Worm (Caenorhabditis elegans) whole organism, L1 larva: ENCODE results near the gene Y62H9A.16.
A peak's percentile ranks its signal among the peaks of the same experiment; 100 is the strongest.
"Not testable (repeated sequence)": the region's sequence is repeated elsewhere in the genome, so short reads cannot be mapped to it uniquely, and the experiment has no call there.

Experiments used
- C04F5.9 ChIP-seq: sonication (generic microtip); optimal IDR thresholded peaks from 2 replicates; lab custom pipeline; 2016; ENCODE audit warnings: missing genetic modification characterization, missing compliant biosample characterization
- F16B12.6 ChIP-seq: fragments of 150-350 bp; optimal IDR thresholded peaks from 2 replicates; lab custom pipeline; 2014; ENCODE audit warnings: missing biosample characterization, missing genetic modification characterization
- alr-1 ChIP-seq: fragments of 200-800 bp; sonication (Bioruptor generic); optimal IDR thresholded peaks from 2 replicates; lab custom pipeline; 2018; ENCODE audit warnings: borderline replicate concordance, mild to moderate bottlenecking, missing genetic modification characterization, missing compliant biosample characterization
- ama-1 ChIP-seq: fragments of 150-350 bp; optimal IDR thresholded peaks from 2 replicates; lab custom pipeline; 2014
- blmp-1 ChIP-seq: fragments of 150-350 bp; optimal IDR thresholded peaks from 2 replicates; lab custom pipeline; 2014; ENCODE audit warnings: missing biosample characterization, missing genetic modification characterization
- ceh-82 ChIP-seq, 3 experiments: fragments of 150-350 bp in 1 of 3; sonication (generic microtip) in 2 of 3; optimal IDR thresholded peaks; 2 replicates each; lab custom pipeline; 2014 to 2017; ENCODE audit warnings: missing biosample characterization in 3 of 3, missing genetic modification characterization in 3 of 3
- ceh-88 ChIP-seq: fragments of 200-800 bp; sonication (Bioruptor generic); IDR thresholded peaks from 2 replicates; pipeline ENCODE4 v1.3.6; 2022; ENCODE audit warnings: missing genetic modification characterization, missing compliant biosample characterization
- dpl-1 ChIP-seq, 3 experiments: fragments of 150-350 bp in 2 of 3; sonication (generic microtip) in 1 of 3; optimal IDR thresholded peaks; 2 replicates each; lab custom pipeline; 2014 to 2017; ENCODE audit warnings: missing biosample characterization in 3 of 3, missing genetic modification characterization in 3 of 3, missing genetic modification reagents in 3 of 3
- efl-3 ChIP-seq: fragments of 200-800 bp; sonication (Bioruptor generic); optimal IDR thresholded peaks from 2 replicates; lab custom pipeline; 2018; ENCODE audit warnings: mild to moderate bottlenecking, missing genetic modification characterization, missing compliant biosample characterization
- egl-27 ChIP-seq, 2 experiments: fragments of 150-350 bp in 1 of 2; sonication (generic microtip); optimal IDR thresholded peaks; 3 replicates each; lab custom pipeline; 2017 to 2018; ENCODE audit warnings: missing biosample characterization in 2 of 2, missing genetic modification characterization in 2 of 2, missing genetic modification reagents in 2 of 2
- elt-2 ChIP-seq: sonication (generic microtip); optimal IDR thresholded peaks from 2 replicates; lab custom pipeline; 2016; ENCODE audit warnings: missing genetic modification characterization, mild to moderate bottlenecking, inconsistent platforms, missing compliant biosample characterization, missing genetic modification reagents
- elt-3 ChIP-seq, 6 experiments: fragments of 150-350 bp in 1 of 6; sonication (generic microtip); optimal IDR thresholded peaks; 2 replicates each; lab custom pipeline; 2017 to 2018; ENCODE audit warnings: missing biosample characterization in 6 of 6, missing genetic modification characterization in 6 of 6, inconsistent platforms in 1 of 6
- fkh-10 ChIP-seq: sonication (generic microtip); optimal IDR thresholded peaks from 2 replicates; lab custom pipeline; 2017; ENCODE audit warnings: missing biosample characterization, missing genetic modification reagents, missing genetic modification characterization
- fkh-4 ChIP-seq: sonication (generic microtip); optimal IDR thresholded peaks from 2 replicates; lab custom pipeline; 2016; ENCODE audit warnings: missing compliant biosample characterization, missing genetic modification characterization, borderline replicate concordance
- grh-1 ChIP-seq: fragments of 200-800 bp; sonication (Bioruptor generic); IDR thresholded peaks from 2 replicates; pipeline ENCODE4 v1.3.6; 2022; ENCODE audit warnings: missing genetic modification reagents, missing genetic modification characterization, missing compliant biosample characterization
- lin-14 ChIP-seq: fragments of 200-800 bp; sonication (Bioruptor generic); optimal IDR thresholded peaks from 2 replicates; lab custom pipeline; 2018; ENCODE audit warnings: mild to moderate bottlenecking, missing genetic modification characterization, moderate library complexity, missing compliant biosample characterization
- lin-35 ChIP-seq, 2 experiments: fragments of 150-350 bp; optimal IDR thresholded peaks; 2 replicates each; lab custom pipeline; 2014; ENCODE audit warnings: missing biosample characterization in 2 of 2, missing genetic modification characterization in 2 of 2, missing genetic modification reagents in 2 of 2
- lir-3 ChIP-seq: sonication (generic microtip); optimal IDR thresholded peaks from 2 replicates; lab custom pipeline; 2016; ENCODE audit warnings: mild to moderate bottlenecking, missing genetic modification characterization, moderate library complexity, missing compliant biosample characterization; ENCODE audit not compliant: poor library complexity
- lsy-2 ChIP-seq, 2 experiments: fragments of 150-350 bp; optimal IDR thresholded peaks; 2 replicates each; lab custom pipeline; 2014; ENCODE audit warnings: missing biosample characterization in 2 of 2, missing genetic modification characterization in 2 of 2
- mdl-1 ChIP-seq, 2 experiments: fragments of 150-350 bp; optimal IDR thresholded peaks; 2 replicates each; lab custom pipeline; 2014 to 2017; ENCODE audit warnings: missing biosample characterization in 2 of 2, missing genetic modification characterization in 2 of 2, inconsistent platforms in 1 of 2
- nhr-11 ChIP-seq: fragments of 150-350 bp; optimal IDR thresholded peaks from 2 replicates; lab custom pipeline; 2014; ENCODE audit warnings: missing biosample characterization, missing genetic modification characterization
- nhr-12 ChIP-seq: sonication (generic microtip); optimal IDR thresholded peaks from 2 replicates; lab custom pipeline; 2017; ENCODE audit warnings: missing biosample characterization, missing genetic modification characterization
- nhr-19 ChIP-seq: fragments of 200-800 bp; sonication (Bioruptor generic); conservative IDR thresholded peaks from 2 replicates; pipeline ENCODE4 v1.3.6; 2022; ENCODE audit warnings: missing genetic modification characterization, missing compliant biosample characterization
- nhr-71 ChIP-seq: sonication (generic microtip); optimal IDR thresholded peaks from 2 replicates; lab custom pipeline; 2016; ENCODE audit warnings: mild to moderate bottlenecking, missing genetic modification characterization, moderate library complexity, missing compliant biosample characterization
- nhr-85 ChIP-seq: sonication (generic microtip); peaks from one replicate; lab custom pipeline; 2016; ENCODE audit warnings: missing genetic modification characterization, inconsistent platforms, missing compliant biosample characterization
- pax-3 ChIP-seq: fragments of 200-800 bp; sonication (Bioruptor generic); optimal IDR thresholded peaks from 2 replicates; lab custom pipeline; 2018; ENCODE audit warnings: mild to moderate bottlenecking, missing genetic modification characterization, moderate library complexity, missing compliant biosample characterization
- pqm-1 ChIP-seq: sonication (generic microtip); optimal IDR thresholded peaks from 3 replicates; lab custom pipeline; 2017; ENCODE audit warnings: missing biosample characterization, missing genetic modification characterization
- rnt-1 ChIP-seq: sonication (generic microtip); optimal IDR thresholded peaks from 2 replicates; lab custom pipeline; 2016; ENCODE audit warnings: mild to moderate bottlenecking, missing genetic modification characterization, moderate library complexity, missing compliant biosample characterization
- skn-1 ChIP-seq: fragments of 150-350 bp; optimal IDR thresholded peaks from 2 replicates; lab custom pipeline; 2014; ENCODE audit warnings: missing biosample characterization, missing genetic modification characterization
- snu-23 ChIP-seq: sonication (generic microtip); optimal IDR thresholded peaks from 2 replicates; lab custom pipeline; 2016; ENCODE audit warnings: missing genetic modification characterization, missing compliant biosample characterization
- sox-4 ChIP-seq: sonication (generic microtip); optimal IDR thresholded peaks from 2 replicates; lab custom pipeline; 2016; ENCODE audit warnings: missing genetic modification characterization, missing compliant biosample characterization
- sup-37 ChIP-seq: fragments of 200-800 bp; sonication (Bioruptor generic); optimal IDR thresholded peaks from 2 replicates; lab custom pipeline; 2018; ENCODE audit warnings: mild to moderate bottlenecking, missing genetic modification characterization, missing compliant biosample characterization
- swsn-7 ChIP-seq: sonication (generic microtip); optimal IDR thresholded peaks from 2 replicates; lab custom pipeline; 2016; ENCODE audit warnings: missing genetic modification characterization, missing compliant biosample characterization
- tlp-1 ChIP-seq: fragments of 150-350 bp; optimal IDR thresholded peaks from 2 replicates; lab custom pipeline; 2014; ENCODE audit warnings: missing biosample characterization, missing genetic modification characterization
- unc-62 ChIP-seq: fragments of 150-350 bp; optimal IDR thresholded peaks from 2 replicates; lab custom pipeline; 2014; ENCODE audit warnings: missing biosample characterization, missing genetic modification reagents, missing genetic modification characterization
- vab-15 ChIP-seq: sonication (generic microtip); optimal IDR thresholded peaks from 2 replicates; lab custom pipeline; 2017; ENCODE audit warnings: missing genotype, mild to moderate bottlenecking, missing genetic modification characterization, missing compliant biosample characterization
- xbp-1 ChIP-seq: sonication (generic microtip); optimal IDR thresholded peaks from 2 replicates; lab custom pipeline; 2016; ENCODE audit warnings: missing genetic modification characterization, missing compliant biosample characterization
- zag-1 ChIP-seq: fragments of 150-350 bp; optimal IDR thresholded peaks from 2 replicates; lab custom pipeline; 2014; ENCODE audit warnings: missing biosample characterization, missing genetic modification characterization
- zip-4 ChIP-seq: fragments of 200-800 bp; sonication (Bioruptor generic); optimal IDR thresholded peaks from 2 replicates; lab custom pipeline; 2018; ENCODE audit warnings: mild to moderate bottlenecking, missing genetic modification characterization, moderate library complexity, missing compliant biosample characterization
- ztf-4 ChIP-seq: fragments of 150-350 bp; optimal IDR thresholded peaks from 2 replicates; lab custom pipeline; 2014; ENCODE audit warnings: missing biosample characterization, missing genetic modification characterization

Y62H9A.16 gene

ce11 chrX:11959838-11960237, 41.7 kb downstream of the Y62H9A.16 start, which contains the start of gene C49F5.8:
TSS of gene C49F5.8 (plus strand) at chrX:11960138.
- no peak for TF ChIP-seq ceh-88 (GFP tag; lab: Robert Waterston, UW)
- TF ChIP-seq elt-2 (tag; lab: Kevin White, UChicago): peak; percentile 18

- TF ChIP-seq zip-4 (GFP tag; lab: Kevin White, UChicago); nhr-12 (tag; lab: Kevin White, UChicago); rnt-1: not testable (repeated sequence)
Measured at ce11 chrX:11961103-11961502, 43.0 kb downstream of the Y62H9A.16 start, which contains the start of gene C49F5.13. TSS of gene C49F5.13 (plus strand) at chrX:11961403.

ce11 chrX:11962050-11962788, 44.1 kb downstream of the Y62H9A.16 start:
- no peak for TF ChIP-seq C04F5.9 (tag; lab: Kevin White, UChicago)
- peak in 3 of 6 experiments; percentile 38 to 62 (median 60) for TF ChIP-seq elt-3 (tag; optimal IDR thresholded peaks at IDR 0.05; lab: Kevin White, UChicago)
- no peak for TF ChIP-seq ceh-82 (tag; optimal IDR thresholded peaks at IDR 0.05; lab: Kevin White, UChicago)
- TF ChIP-seq nhr-85: peak; percentile 58
- TF ChIP-seq sup-37 (GFP tag; lab: Kevin White, UChicago): no peak
- TF ChIP-seq xbp-1 (tag; lab: Kevin White, UChicago): no peak
- peak; percentile 37 for TF ChIP-seq blmp-1 (tag; lab: Kevin White, UChicago)
- TF ChIP-seq elt-2 (tag; lab: Kevin White, UChicago): peak; percentile 81
- no peak for TF ChIP-seq lin-14
- TF ChIP-seq, all 84 proteins: peak for 4

ce11 chrX:11963659-11964058, 45.6 kb downstream of the Y62H9A.16 start:
- TF ChIP-seq egl-27 (tag; optimal IDR thresholded peaks at IDR 0.05; lab: Kevin White, UChicago): no peak
- TF ChIP-seq nhr-71 (tag; lab: Kevin White, UChicago): peak; percentile 12
- peak; percentile 10 for TF ChIP-seq skn-1 (tag; lab: Kevin White, UChicago)
- peak; percentile 76 for TF ChIP-seq nhr-85
- TF ChIP-seq snu-23 (GFP tag; lab: Kevin White, UChicago): peak; percentile 25
- TF ChIP-seq grh-1: peak; percentile 10; the same call in 1 of the 2 replicates
- no peak for TF ChIP-seq dpl-1 (GFP tag; optimal IDR thresholded peaks at IDR 0.05; lab: Kevin White, UChicago)
- TF ChIP-seq lin-14: peak; percentile 40

ce11 chrX:11964555-11964954, 46.5 kb downstream of the Y62H9A.16 start:
- TF ChIP-seq swsn-7 (tag; lab: Kevin White, UChicago): no peak
- no peak for TF ChIP-seq lin-35 (GFP tag; optimal IDR thresholded peaks at IDR 0.05; lab: Kevin White, UChicago)
- peak; percentile 3; the same call in 1 of the 2 replicates for TF ChIP-seq nhr-19 (GFP tag; lab: Robert Waterston, UW)
- no peak for TF ChIP-seq sup-37 (GFP tag; lab: Kevin White, UChicago)
- no peak for TF ChIP-seq blmp-1 (tag; lab: Kevin White, UChicago)
- TF ChIP-seq fkh-4 (tag; lab: Kevin White, UChicago): no peak
- no peak for TF ChIP-seq vab-15 (tag; lab: Kevin White, UChicago)
- TF ChIP-seq sox-4 (tag; lab: Kevin White, UChicago): no peak
- TF ChIP-seq grh-1: no peak
- no peak for TF ChIP-seq skn-1 (tag; lab: Kevin White, UChicago)
- no peak for TF ChIP-seq lir-3 (tag; lab: Kevin White, UChicago)
- no peak for TF ChIP-seq tlp-1 (tag; lab: Kevin White, UChicago)
- TF ChIP-seq snu-23 (GFP tag; lab: Kevin White, UChicago): no peak
- TF ChIP-seq fkh-10: no peak
- no peak for TF ChIP-seq ama-1 (lab: Kevin White, UChicago)
- no peak for TF ChIP-seq mdl-1 (tag; optimal IDR thresholded peaks at IDR 0.05; lab: Kevin White, UChicago)
- TF ChIP-seq efl-3 (GFP tag; lab: Kevin White, UChicago): no peak
- TF ChIP-seq elt-3 (tag; optimal IDR thresholded peaks at IDR 0.05; lab: Kevin White, UChicago): peak in 5 of 6 experiments; percentile 14 to 93 (median 86)
- TF ChIP-seq F16B12.6 (tag; lab: Kevin White, UChicago): no peak
- no peak for TF ChIP-seq nhr-11 (tag; lab: Kevin White, UChicago)
- no peak for TF ChIP-seq pax-3 (tag; lab: Kevin White, UChicago)
- peak in 1 of 2 experiments; percentile 2 for TF ChIP-seq lsy-2 (tag; optimal IDR thresholded peaks at IDR 0.05; lab: Kevin White, UChicago)
- TF ChIP-seq lin-14: peak; percentile 47
- TF ChIP-seq nhr-71 (tag; lab: Kevin White, UChicago): peak; percentile 38
- TF ChIP-seq ztf-4 (tag; lab: Kevin White, UChicago): no peak
- no peak for TF ChIP-seq zip-4 (GFP tag; lab: Kevin White, UChicago)
- no peak for TF ChIP-seq zag-1 (tag; lab: Kevin White, UChicago)
- no peak for TF ChIP-seq alr-1 (tag; lab: Kevin White, UChicago)
- TF ChIP-seq egl-27 (tag; optimal IDR thresholded peaks at IDR 0.05; lab: Kevin White, UChicago): no peak
- no peak for TF ChIP-seq rnt-1
- TF ChIP-seq unc-62: no peak
- TF ChIP-seq nhr-12 (tag; lab: Kevin White, UChicago): no peak
- TF ChIP-seq pqm-1 (tag; lab: Kevin White, UChicago): peak; percentile 55
